Worm (Caenorhabditis elegans): ENCODE results near the gene lido-14.

The lido-14 gene

ce11 chrII:3318839-3319238, 40.1 kb upstream of the lido-14 start (continued):
- no peak for TF ChIP-seq jun-1 (tag; optimal IDR thresholded peaks at IDR 0.05)
- TF ChIP-seq lin-13 (GFP tag; optimal IDR thresholded peaks at IDR 0.05): no peak
- no peak for TF ChIP-seq Y105C5A.15 (GFP tag; IDR thresholded peaks at IDR 0.05)
- no peak for TF ChIP-seq arid-1 (GFP tag; conservative IDR thresholded peaks at IDR 0.05)
- no peak for TF ChIP-seq mdt-29 (GFP tag; IDR thresholded peaks at IDR 0.05)
- TF ChIP-seq ama-1 (optimal IDR thresholded peaks at IDR 0.05): no peak
- TF ChIP-seq hmg-1.1 (GFP tag; IDR thresholded peaks at IDR 0.05): no peak
- TF ChIP-seq tra-1 (GFP tag; IDR thresholded peaks at IDR 0.05): no peak
- no peak for TF ChIP-seq ceh-82 (tag; optimal IDR thresholded peaks at IDR 0.05)
- no peak for TF ChIP-seq ztf-7 (tag; optimal IDR thresholded peaks at IDR 0.05)
- no peak for TF ChIP-seq Y75B8A.6 (GFP tag; IDR thresholded peaks at IDR 0.05)
- no peak for TF ChIP-seq daf-19 (GFP tag; conservative IDR thresholded peaks at IDR 0.05)
- TF ChIP-seq snpc-4 (tag; optimal IDR thresholded peaks at IDR 0.05): no peak
- no peak for TF ChIP-seq saeg-2 (GFP tag; IDR thresholded peaks at IDR 0.05)
- TF ChIP-seq F49E8.2 (tag; optimal IDR thresholded peaks at IDR 0.05; ENCODE audit: borderline replicate concordance): no peak
- TF ChIP-seq lir-3 (tag; optimal IDR thresholded peaks at IDR 0.05): no peak
- TF ChIP-seq pqm-1 (tag; optimal IDR thresholded peaks at IDR 0.05): peak; percentile 33
- no peak for TF ChIP-seq ces-1 (GFP tag; optimal IDR thresholded peaks at IDR 0.05)
- no peak for TF ChIP-seq set-16 (GFP tag; IDR thresholded peaks at IDR 0.05)
- no peak for TF ChIP-seq nhr-237 (tag; optimal IDR thresholded peaks at IDR 0.05)
- peak; percentile 43 for TF ChIP-seq hlh-11 (tag; optimal IDR thresholded peaks at IDR 0.05)

ce11 chrII:3322257-3322656, 36.7 kb upstream of the lido-14 start, which contains the start of gene Y46D2A.1:
Gene Y46D2A.1, plus strand, starts transcription at chrII:3322557.
- TF ChIP-seq nhr-28 (tag; optimal IDR thresholded peaks at IDR 0.05): peak; percentile 22
- TF ChIP-seq dmd-6 (GFP tag; IDR thresholded peaks at IDR 0.05): 0 out of 2 replicates have a peak, but pooled peaks have one; percentile 12
- no peak for TF ChIP-seq mxl-3 (GFP tag; optimal IDR thresholded peaks at IDR 0.05)
- TF ChIP-seq Y75B8A.6 (GFP tag; IDR thresholded peaks at IDR 0.05): no peak
- TF ChIP-seq zip-2 (tag; optimal IDR thresholded peaks at IDR 0.05): no peak

ce11 chrII:3323179-3323578, 35.8 kb upstream of the lido-14 start, which contains the start of gene Y46D2A.2:
Gene Y46D2A.2, minus strand, starts transcription at chrII:3323279.
- no peak for TF ChIP-seq ceh-32 (tag; optimal IDR thresholded peaks at IDR 0.05; ENCODE audit: poor library complexity)
- no peak for TF ChIP-seq tra-1 (GFP tag; IDR thresholded peaks at IDR 0.05)
- no peak for TF ChIP-seq D1046.2 (GFP tag; IDR thresholded peaks at IDR 0.05)
- no peak for TF ChIP-seq set-16 (GFP tag; IDR thresholded peaks at IDR 0.05)

- TF ChIP-seq ceh-20 (GFP tag; IDR thresholded peaks at IDR 0.05): no peak
Observed at ce11 chrII:3327104-3327503, 31.8 kb upstream of the lido-14 start, which contains the start of gene Y46D2A.3. Gene Y46D2A.3, minus strand, starts transcription at chrII:3327204.

- no peak for TF ChIP-seq nhr-25 (tag; optimal IDR thresholded peaks at IDR 0.05; ENCODE audit: borderline replicate concordance, insufficient read depth)
- TF ChIP-seq rbr-2 (tag; optimal IDR thresholded peaks at IDR 0.05): no peak
- no peak for TF ChIP-seq daf-8 (GFP tag; IDR thresholded peaks at IDR 0.05)
- TF ChIP-seq lin-15B (tag; optimal IDR thresholded peaks at IDR 0.05): no peak
- no peak for TF ChIP-seq ZK337.2 (GFP tag; IDR thresholded peaks at IDR 0.05)
- TF ChIP-seq dve-1 (tag; optimal IDR thresholded peaks at IDR 0.05; ENCODE audit: insufficient read depth): no peak
- no peak for TF ChIP-seq sdz-12 (GFP tag; optimal IDR thresholded peaks at IDR 0.05)
- no peak for TF ChIP-seq D1046.2 (GFP tag; IDR thresholded peaks at IDR 0.05)
- TF ChIP-seq arid-1 (GFP tag; conservative IDR thresholded peaks at IDR 0.05): no peak
- TF ChIP-seq madf-9 (GFP tag; conservative IDR thresholded peaks at IDR 0.05): no peak
- TF ChIP-seq nhr-76 (tag; optimal IDR thresholded peaks at IDR 0.05): no peak
- TF ChIP-seq mdl-1 (tag; optimal IDR thresholded peaks at IDR 0.05): no peak
- no peak for TF ChIP-seq ztf-11 (tag; optimal IDR thresholded peaks at IDR 0.05)
- TF ChIP-seq unc-130 (GFP tag; optimal IDR thresholded peaks at IDR 0.05): no peak
- no peak for TF ChIP-seq vab-7 (GFP tag; IDR thresholded peaks at IDR 0.05)
- no peak for TF ChIP-seq zfp-2 (tag; optimal IDR thresholded peaks at IDR 0.05)
- TF ChIP-seq Y105C5A.15 (GFP tag; IDR thresholded peaks at IDR 0.05): no peak
- no peak for TF ChIP-seq aly-2 (tag; optimal IDR thresholded peaks at IDR 0.05)
- TF ChIP-seq zfp-3 (GFP tag; conservative IDR thresholded peaks at IDR 0.05): no peak
Observed at ce11 chrII:3332039-3332438, 26.9 kb upstream of the lido-14 start, which contains the start of gene irld-27. Gene irld-27, plus strand, starts transcription at chrII:3332339.

Data from whole organism, L4 larva.